Fruit fly (Drosophila melanogaster) whole organism, embryonic: Measurements from ENCODE around the gene CG14273.

Experiments used
- Atf6 ChIP-seq: fragments of 200-800 bp; sonication (Bioruptor generic); IDR thresholded peaks from 2 replicates; pipeline ENCODE4 v1.3.6; 2022; ENCODE audit warnings: missing biosample characterization, missing genetic modification characterization
- CG1024 ChIP-seq: fragments of 200-800 bp; sonication (Bioruptor generic); IDR thresholded peaks from 2 replicates; pipeline ENCODE4 v1.3.6; 2022; ENCODE audit warnings: missing biosample characterization, missing genetic modification characterization
- CG10431 ChIP-seq: fragments of 200-800 bp; sonication (Bioruptor generic); optimal IDR thresholded peaks from 3 replicates; lab custom pipeline; 2018; ENCODE audit warnings: missing biosample characterization, mild to moderate bottlenecking, missing genetic modification characterization
- CG12236 ChIP-seq: fragments of 200-800 bp; sonication (Bioruptor generic); optimal IDR thresholded peaks from 2 replicates; lab custom pipeline; 2016; ENCODE audit warnings: missing biosample characterization, missing genetic modification characterization
- CG12744 ChIP-seq: fragments of 200-800 bp; sonication (Bioruptor generic); optimal IDR thresholded peaks from 2 replicates; lab custom pipeline; 2016; ENCODE audit warnings: missing biosample characterization, missing genetic modification characterization
- CG13287 ChIP-seq: fragments of 200-800 bp; sonication (Bioruptor generic); IDR thresholded peaks from 2 replicates; pipeline ENCODE4 v1.3.6; 2022; ENCODE audit warnings: missing biosample characterization, missing genetic modification characterization; ENCODE audit not compliant: partially characterized antibody
- CG15696 ChIP-seq: fragments of 200-800 bp; sonication (Bioruptor generic); optimal IDR thresholded peaks from 2 replicates; lab custom pipeline; 2019; ENCODE audit warnings: missing biosample characterization, mild to moderate bottlenecking, missing genetic modification characterization, moderate library complexity
- CG17385 ChIP-seq: fragments of 200-800 bp; sonication (Bioruptor generic); optimal IDR thresholded peaks from 3 replicates; lab custom pipeline; 2018; ENCODE audit warnings: missing biosample characterization, mild to moderate bottlenecking, missing genetic modification characterization
- CG18599 ChIP-seq: fragments of 200-800 bp; sonication (Bioruptor generic); optimal IDR thresholded peaks from 3 replicates; lab custom pipeline; 2017; ENCODE audit warnings: missing biosample characterization, missing genetic modification characterization, mild to moderate bottlenecking, moderate library complexity, missing genetic modification reagents
- CG2129 ChIP-seq: fragments of 200-800 bp; sonication (Bioruptor generic); IDR thresholded peaks from 2 replicates; pipeline ENCODE4 v1.3.6; 2022; ENCODE audit warnings: missing biosample characterization, missing genetic modification characterization; ENCODE audit not compliant: partially characterized antibody
- CG2199 ChIP-seq: fragments of 200-800 bp; sonication (Bioruptor generic); IDR thresholded peaks from 3 replicates; pipeline ENCODE4 v1.3.6; 2022; ENCODE audit warnings: missing biosample characterization, missing genetic modification characterization
- CG2678 ChIP-seq: fragments of 200-800 bp; sonication (Bioruptor generic); optimal IDR thresholded peaks from 3 replicates; lab custom pipeline; 2019; ENCODE audit warnings: missing biosample characterization, mild to moderate bottlenecking, missing genetic modification characterization, moderate library complexity
- CG2712 ChIP-seq: fragments of 200-800 bp; optimal IDR thresholded peaks from 3 replicates; lab custom pipeline; 2019; ENCODE audit warnings: missing biosample characterization, mild to moderate bottlenecking, missing genetic modification characterization, moderate library complexity
- CG30403 ChIP-seq: fragments of 200-800 bp; sonication (Bioruptor generic); optimal IDR thresholded peaks from 3 replicates; lab custom pipeline; 2016; ENCODE audit warnings: missing biosample characterization, missing genetic modification characterization
- CG31441 ChIP-seq: fragments of 200-800 bp; sonication (Bioruptor generic); IDR thresholded peaks from 2 replicates; pipeline ENCODE4 v1.3.6; 2022; ENCODE audit warnings: missing biosample characterization, missing genetic modification characterization
- CG3163 ChIP-seq: fragments of 200-800 bp; sonication (Bioruptor generic); optimal IDR thresholded peaks from 3 replicates; lab custom pipeline; 2016; ENCODE audit warnings: missing biosample characterization, missing genetic modification characterization
- CG34422 ChIP-seq: fragments of 200-800 bp; sonication (Bioruptor generic); IDR thresholded peaks from 3 replicates; pipeline ENCODE4 v1.3.6; 2022; ENCODE audit warnings: missing biosample characterization, missing genetic modification characterization
- CG4820 ChIP-seq: fragments of 200-800 bp; sonication (Bioruptor generic); optimal IDR thresholded peaks from 3 replicates; lab custom pipeline; 2016; ENCODE audit warnings: missing biosample characterization, missing genetic modification characterization
- CG6689 ChIP-seq: fragments of 200-800 bp; sonication (Bioruptor generic); IDR thresholded peaks from 2 replicates; pipeline ENCODE4 v1.3.6; 2022; ENCODE audit warnings: missing biosample characterization, missing genetic modification characterization
- CG9609 ChIP-seq: fragments of 200-800 bp; sonication (Bioruptor generic); optimal IDR thresholded peaks from 3 replicates; lab custom pipeline; 2016; ENCODE audit warnings: missing biosample characterization, missing genetic modification characterization
- D ChIP-seq, 2 experiments: fragments of 200-800 bp in 1 of 2; fragments of >200 bp in 1 of 2; sonication (Bioruptor generic) in 1 of 2; optimal IDR thresholded peaks; 2 replicates in 1 of 2; 3 replicates in 1 of 2; lab custom pipeline; 2017; ENCODE audit warnings: mild to moderate bottlenecking in 1 of 2, missing biosample characterization in 1 of 2, missing genetic modification characterization in 1 of 2, missing genetic modification reagents in 1 of 2
- Dip3 ChIP-seq: fragments of 200-800 bp; sonication (Bioruptor generic); optimal IDR thresholded peaks from 3 replicates; lab custom pipeline; 2016; ENCODE audit warnings: missing biosample characterization, missing genetic modification characterization
- Doc3 ChIP-seq: fragments of 200-800 bp; sonication (Bioruptor generic); IDR thresholded peaks from 3 replicates; pipeline ENCODE4 v1.3.6; 2022; ENCODE audit warnings: missing biosample characterization, missing genetic modification characterization; ENCODE audit not compliant: partially characterized antibody
- Fer1 ChIP-seq: fragments of 200-800 bp; sonication (Bioruptor generic); optimal IDR thresholded peaks from 2 replicates; lab custom pipeline; 2017; ENCODE audit warnings: missing biosample characterization, mild to moderate bottlenecking, missing genetic modification characterization
- Gsc ChIP-seq: fragments of 200-800 bp; sonication (Bioruptor generic); IDR thresholded peaks from 2 replicates; pipeline ENCODE4 v1.3.6; 2022; ENCODE audit warnings: missing biosample characterization, missing genetic modification characterization
- Lhr ChIP-seq: fragments of 200-800 bp; sonication (Bioruptor generic); optimal IDR thresholded peaks from 3 replicates; lab custom pipeline; 2017; ENCODE audit warnings: mild to moderate bottlenecking, missing biosample characterization, missing genetic modification reagents, missing genetic modification characterization
- Lim3 ChIP-seq: fragments of 200-800 bp; sonication (Bioruptor generic); IDR thresholded peaks from 2 replicates; pipeline ENCODE4 v1.3.6; 2022; ENCODE audit warnings: missing biosample characterization, missing genetic modification characterization
- MESR4 ChIP-seq: fragments of 200-800 bp; sonication (Bioruptor generic); optimal IDR thresholded peaks from 2 replicates; lab custom pipeline; 2018; ENCODE audit warnings: missing biosample characterization, mild to moderate bottlenecking, missing genetic modification characterization, moderate library complexity
- Oli ChIP-seq: fragments of 200-800 bp; sonication (Bioruptor generic); optimal IDR thresholded peaks from 2 replicates; lab custom pipeline; 2018; ENCODE audit warnings: missing biosample characterization, mild to moderate bottlenecking, missing genetic modification characterization, moderate library complexity
- Pdp1 ChIP-seq, 2 experiments: fragments of 200-800 bp; sonication (Bioruptor generic); optimal IDR thresholded peaks; 3 replicates each; lab custom pipeline; 2016; ENCODE audit warnings: missing biosample characterization in 2 of 2, missing genetic modification characterization in 2 of 2, mild to moderate bottlenecking in 1 of 2, moderate library complexity in 1 of 2
- Xrp1 ChIP-seq: fragments of 200-800 bp; sonication (Bioruptor generic); IDR thresholded peaks from 2 replicates; pipeline ENCODE4 v1.3.6; 2022; ENCODE audit warnings: missing biosample characterization, missing genetic modification characterization
- ash1 ChIP-seq: fragments of 200-800 bp; sonication (Bioruptor generic); optimal IDR thresholded peaks from 2 replicates; lab custom pipeline; 2018; ENCODE audit warnings: missing biosample characterization, mild to moderate bottlenecking, missing genetic modification characterization
- ato ChIP-seq: fragments of 200-800 bp; sonication (Bioruptor generic); IDR thresholded peaks from 2 replicates; pipeline ENCODE4 v1.3.6; 2022; ENCODE audit warnings: missing biosample characterization, missing genetic modification characterization; ENCODE audit not compliant: partially characterized antibody
- br ChIP-seq: fragments of >200 bp; optimal IDR thresholded peaks from 2 replicates; lab custom pipeline; 2017
- cg ChIP-seq: fragments of 200-800 bp; sonication (Bioruptor generic); optimal IDR thresholded peaks from 3 replicates; lab custom pipeline; 2019; ENCODE audit warnings: missing biosample characterization, mild to moderate bottlenecking, missing genetic modification characterization, moderate library complexity
- chn ChIP-seq: fragments of 200-800 bp; sonication (Bioruptor generic); optimal IDR thresholded peaks from 2 replicates; lab custom pipeline; 2016; ENCODE audit warnings: missing biosample characterization, missing genetic modification characterization
- danr ChIP-seq: fragments of 200-800 bp; sonication (Bioruptor generic); IDR thresholded peaks from 2 replicates; pipeline ENCODE4 v1.3.6; 2022; ENCODE audit warnings: missing biosample characterization, missing genetic modification characterization
- eve ChIP-seq, 2 experiments: fragments of >200 bp; optimal IDR thresholded peaks; 2 replicates each; lab custom pipeline; 2017; ENCODE audit warnings: missing biosample characterization in 2 of 2, missing genetic modification characterization in 2 of 2
- ftz-f1 ChIP-seq: fragments of 200-800 bp; sonication (Bioruptor generic); optimal IDR thresholded peaks from 2 replicates; lab custom pipeline; 2016; ENCODE audit warnings: missing biosample characterization, missing genetic modification characterization
- gcm2 ChIP-seq: fragments of 200-800 bp; sonication (Bioruptor generic); optimal IDR thresholded peaks from 2 replicates; lab custom pipeline; 2016; ENCODE audit warnings: missing biosample characterization, missing genetic modification characterization
- gro ChIP-seq: fragments of 200-800 bp; sonication (Bioruptor generic); optimal IDR thresholded peaks from 2 replicates; lab custom pipeline; 2016; ENCODE audit warnings: missing biosample characterization, missing genetic modification characterization
- lbe ChIP-seq: fragments of 200-800 bp; sonication (Bioruptor generic); optimal IDR thresholded peaks from 2 replicates; lab custom pipeline; 2016; ENCODE audit warnings: missing biosample characterization, mild to moderate bottlenecking, missing genetic modification characterization
- lola ChIP-seq, 3 experiments: fragments of >200 bp in 2 of 3; fragments of 200-800 bp in 1 of 3; sonication (Bioruptor generic) in 1 of 3; optimal IDR thresholded peaks; 2 replicates each; lab custom pipeline; 2017 to 2019; ENCODE audit warnings: missing biosample characterization in 3 of 3, missing genetic modification characterization in 3 of 3, mild to moderate bottlenecking in 1 of 3, moderate library complexity in 1 of 3
- pb ChIP-seq: fragments of 200-800 bp; sonication (Bioruptor generic); optimal IDR thresholded peaks from 3 replicates; lab custom pipeline; 2016; ENCODE audit warnings: missing biosample characterization, missing genetic modification characterization
- peb ChIP-seq: fragments of 200-800 bp; sonication (Bioruptor generic); IDR thresholded peaks from 2 replicates; pipeline ENCODE4 v1.3.6; 2022; ENCODE audit warnings: missing biosample characterization, missing genetic modification characterization
- pum ChIP-seq: fragments of 200-800 bp; sonication (Bioruptor generic); optimal IDR thresholded peaks from 2 replicates; lab custom pipeline; 2016; ENCODE audit warnings: missing biosample characterization, missing genetic modification characterization
- tll ChIP-seq, 2 experiments: fragments of 200-800 bp in 1 of 2; fragments of >200 bp in 1 of 2; sonication (Bioruptor generic) in 1 of 2; optimal IDR thresholded peaks; 2 replicates each; lab custom pipeline; 2017 to 2019; ENCODE audit warnings: missing biosample characterization in 2 of 2, missing genetic modification characterization in 2 of 2, mild to moderate bottlenecking in 1 of 2, moderate library complexity in 1 of 2
- unpg ChIP-seq: fragments of 200-800 bp; sonication (Bioruptor generic); optimal IDR thresholded peaks from 3 replicates; lab custom pipeline; 2018; ENCODE audit warnings: missing biosample characterization, mild to moderate bottlenecking, missing genetic modification characterization, moderate library complexity

The CG14273 gene

dm6 chr2L:8364006-8364956 lies 21.8 kb downstream of the CG14273 start, which contains the start of the genes RpS13 and CSN8 (continued):
- TF ChIP-seq Fer1 (GFP tag; lab: Kevin White, UChicago) (peak; percentile 52), Oli (tag; lab: Kevin White, UChicago) (no peak), CG31441 (GFP tag; lab: Robert Waterston, UW) (peak; percentile 54; the same call in 1 of the 2 replicates), CG13287 (peak; percentile 96), CG34422 (GFP tag; lab: Robert Waterston, UW) (peak; percentile 62; the same call in 1 of the 3 replicates), CG30403 (no peak), eve (GFP tag; optimal IDR thresholded peaks at IDR 0.05; lab: Kevin White, UChicago) (peak in 1 of 2 experiments; percentile 69), Dip3 (GFP tag; lab: Kevin White, UChicago) (peak; percentile 7), ash1 (GFP tag; lab: Kevin White, UChicago) (no peak), br (lab: Kevin White, UChicago) (no peak), CG12744 (GFP tag; lab: Kevin White, UChicago) (no peak), CG17385 (GFP tag; lab: Kevin White, UChicago) (peak; percentile 29), CG4820 (GFP tag; lab: Kevin White, UChicago) (no peak), cg (GFP tag; lab: Kevin White, UChicago) (peak; percentile 16), CG10431 (GFP tag; lab: Kevin White, UChicago) (no peak), CG9609 (no peak), Doc3 (GFP tag; lab: Robert Waterston, UW) (peak; percentile 93), lbe (no peak), Lhr (GFP tag; lab: Kevin White, UChicago) (peak; percentile 57), gcm2 (GFP tag; lab: Kevin White, UChicago) (no peak), pb (no peak), CG2712 (tag; lab: Kevin White, UChicago) (peak; percentile 33), peb (GFP tag; lab: Robert Waterston, UW) (no peak), CG12236 (no peak), CG18599 (GFP tag; lab: Kevin White, UChicago) (peak; percentile 20), ato (GFP tag; lab: Robert Waterston, UW) (peak; percentile 75), MESR4 (GFP tag; lab: Kevin White, UChicago) (peak; percentile 97), gro (GFP tag; lab: Kevin White, UChicago) (peak; percentile 29), ftz-f1 (GFP tag; lab: Kevin White, UChicago) (no peak), chn (GFP tag; lab: Kevin White, UChicago) (no peak), CG2129 (GFP tag; lab: Robert Waterston, UW) (peak; percentile 91), pum (no peak), CG15696 (tag; lab: Kevin White, UChicago) (no peak), Xrp1 (GFP tag; lab: Robert Waterston, UW) (no peak), Pdp1 (GFP tag; optimal IDR thresholded peaks at IDR 0.05; lab: Kevin White, UChicago) (peak in 1 of 2 experiments; percentile 9), CG6689 (GFP tag; lab: Robert Waterston, UW) (no peak), CG2199 (GFP tag; lab: Robert Waterston, UW) (no peak), Lim3 (GFP tag; lab: Robert Waterston, UW) (no peak), danr (no peak), CG1024 (GFP tag; lab: Robert Waterston, UW) (no peak), Gsc (GFP tag; lab: Robert Waterston, UW) (no peak), CG2678 (tag; lab: Kevin White, UChicago) (peak; percentile 26), CG3163 (no peak), D (optimal IDR thresholded peaks at IDR 0.05; lab: Kevin White, UChicago) (no peak), D (GFP tag; optimal IDR thresholded peaks at IDR 0.05; lab: Kevin White, UChicago) (no peak), tll (GFP tag; optimal IDR thresholded peaks at IDR 0.05; lab: Kevin White, UChicago) (no peak), lola (GFP tag; optimal IDR thresholded peaks at IDR 0.05; lab: Kevin White, UChicago) (peak in 1 of 3 experiments; percentile 6), Atf6 (peak; percentile 45; the same call in 1 of the 2 replicates), unpg (GFP tag; lab: Kevin White, UChicago) (peak; percentile 27)
